Fruit fly (Drosophila melanogaster): ENCODE measurements around the gene CG31674.

CG31674 gene

dm6 chr2L:20826226-20826625 lies 4.8 kb upstream of the CG31674 start (continued):
- TF ChIP-seq caup (GFP tag; optimal IDR thresholded peaks at IDR 0.05; ENCODE audit: severe bottlenecking) (no peak), CG2199 (GFP tag; IDR thresholded peaks at IDR 0.05) (peak; percentile 85), org-1 (GFP tag; optimal IDR thresholded peaks at IDR 0.05) (no peak), CG11696 (GFP tag; IDR thresholded peaks at IDR 0.05) (no peak), CG16815 (GFP tag; optimal IDR thresholded peaks at IDR 0.05) (no peak), grn (GFP tag; optimal IDR thresholded peaks at IDR 0.05) (no peak), Vsx1 (GFP tag; optimal IDR thresholded peaks at IDR 0.05) (no peak), CG6175 (GFP tag; IDR thresholded peaks at IDR 0.05) (no peak), zen2 (GFP tag; IDR thresholded peaks at IDR 0.05; ENCODE audit: partially characterized antibody) (no peak), dm (GFP tag; optimal IDR thresholded peaks at IDR 0.05) (no peak), CG10543 (GFP tag; optimal IDR thresholded peaks at IDR 0.05) (no peak), CG13775 (GFP tag; optimal IDR thresholded peaks at IDR 0.05) (no peak), Bgb (GFP tag; IDR thresholded peaks at IDR 0.05; ENCODE audit: partially characterized antibody) (no peak), knrl (GFP tag; IDR thresholded peaks at IDR 0.05; ENCODE audit: partially characterized antibody) (peak; percentile 29; the same call in 1 of the 3 replicates), ase (GFP tag; IDR thresholded peaks at IDR 0.05) (no peak), CG2120 (GFP tag; optimal IDR thresholded peaks at IDR 0.05) (no peak), eyg (GFP tag; optimal IDR thresholded peaks at IDR 0.05) (no peak), CG18619 (GFP tag; optimal IDR thresholded peaks at IDR 0.05) (no peak)

dm6 chr2L:20827045-20827444 lies 4.0 kb upstream of the CG31674 start:
- TF ChIP-seq CG12236 (GFP tag; optimal IDR thresholded peaks at IDR 0.05) (no peak), Hr39 (optimal IDR thresholded peaks at IDR 0.05) (no peak), mirr (GFP tag; optimal IDR thresholded peaks at IDR 0.05) (peak; percentile 50), ATbp (GFP tag; optimal IDR thresholded peaks at IDR 0.05) (no peak), chn (GFP tag; optimal IDR thresholded peaks at IDR 0.05) (no peak), sug (tag; optimal IDR thresholded peaks at IDR 0.05) (peak; percentile 68), Dfd (GFP tag; optimal IDR thresholded peaks at IDR 0.05) (no peak), CG34376 (GFP tag; optimal IDR thresholded peaks at IDR 0.05) (peak; percentile 63), exex (tag; optimal IDR thresholded peaks at IDR 0.05) (peak; percentile 68), pfk (GFP tag; optimal IDR thresholded peaks at IDR 0.05) (no peak), CG2875 (GFP tag; optimal IDR thresholded peaks at IDR 0.05) (no peak), run (tag; optimal IDR thresholded peaks at IDR 0.05) (no peak), onecut (GFP tag; IDR thresholded peaks at IDR 0.05) (no peak), ac (GFP tag; optimal IDR thresholded peaks at IDR 0.05) (no peak)

dm6 chr2L:20828701-20829100 lies 2.4 kb upstream of the CG31674 start:
- TF ChIP-seq CG4707 (GFP tag; optimal IDR thresholded peaks at IDR 0.05): no peak
- peak; percentile 42; the same call in 1 of the 2 replicates for TF ChIP-seq GATAe (GFP tag; conservative IDR thresholded peaks at IDR 0.05)
- TF ChIP-seq CG10267 (tag; optimal IDR thresholded peaks at IDR 0.05): no peak
- TF ChIP-seq CG6765 (GFP tag; optimal IDR thresholded peaks at IDR 0.05): no peak
- peak; percentile 21 for TF ChIP-seq HmgZ (tag; optimal IDR thresholded peaks at IDR 0.05)
- no peak for TF ChIP-seq CG13296 (GFP tag; optimal IDR thresholded peaks at IDR 0.05)
- TF ChIP-seq Scr (GFP tag; IDR thresholded peaks at IDR 0.05; ENCODE audit: partially characterized antibody): no peak
- peak; percentile 66 for TF ChIP-seq CG34376 (GFP tag; optimal IDR thresholded peaks at IDR 0.05)
- TF ChIP-seq sd (tag; optimal IDR thresholded peaks at IDR 0.05): peak; percentile 33
- no peak for TF ChIP-seq sima (GFP tag; optimal IDR thresholded peaks at IDR 0.05)
- TF ChIP-seq hb (GFP tag; IDR thresholded peaks at IDR 0.05; ENCODE audit: partially characterized antibody): no peak
- TF ChIP-seq sug (tag; optimal IDR thresholded peaks at IDR 0.05): peak; percentile 97
- peak; percentile 71 for TF ChIP-seq grn (GFP tag; optimal IDR thresholded peaks at IDR 0.05)
- TF ChIP-seq CG10543 (GFP tag; optimal IDR thresholded peaks at IDR 0.05): peak; percentile 23
- no peak for TF ChIP-seq CG2120 (GFP tag; optimal IDR thresholded peaks at IDR 0.05)
- no peak for TF ChIP-seq CG4820 (GFP tag; optimal IDR thresholded peaks at IDR 0.05)
- no peak for TF ChIP-seq gem (tag; optimal IDR thresholded peaks at IDR 0.05)
- TF ChIP-seq exex (tag; optimal IDR thresholded peaks at IDR 0.05): peak; percentile 81
- TF ChIP-seq ash1 (GFP tag; optimal IDR thresholded peaks at IDR 0.05): no peak
- TF ChIP-seq CG12104 (GFP tag; optimal IDR thresholded peaks at IDR 0.05): no peak
- TF ChIP-seq Pdp1 (GFP tag; optimal IDR thresholded peaks at IDR 0.05): peak in 1 of 2 experiments; percentile 24
- peak; percentile 61 for TF ChIP-seq mirr (GFP tag; optimal IDR thresholded peaks at IDR 0.05)
- no peak for TF ChIP-seq CG6272 (GFP tag; IDR thresholded peaks at IDR 0.05)

Data from whole organism, embryonic.